Worm (Caenorhabditis elegans): ENCODE data around the gene swan-1.

- no peak for TF ChIP-seq flt-1 (GFP tag; IDR thresholded peaks at IDR 0.05)
- no peak for TF ChIP-seq cog-1 (tag; optimal IDR thresholded peaks at IDR 0.05)
- no peak for TF ChIP-seq ztf-29 (GFP tag; IDR thresholded peaks at IDR 0.05)
- TF ChIP-seq med-1 (GFP tag; optimal IDR thresholded peaks at IDR 0.05; ENCODE audit: insufficient read depth): no peak
- no peak for TF ChIP-seq klf-2 (GFP tag; conservative IDR thresholded peaks at IDR 0.05)
These were observed 29.2 kb downstream of the swan-1 start, which contains the start of gene F53C11.9 for ce11 chrV:13777857-13778256.
